Worm (Caenorhabditis elegans) whole organism, L4 larva: ENCODE results near the gene irg-1.

Source experiments
- F10B5.3 ChIP-seq: sonication (generic microtip); optimal IDR thresholded peaks from 2 replicates; lab custom pipeline; 2016; ENCODE audit warnings: mild to moderate bottlenecking, missing genetic modification characterization, missing compliant biosample characterization
- Y105C5A.15 ChIP-seq: fragments of 200-800 bp; sonication (Bioruptor generic); IDR thresholded peaks from 2 replicates; pipeline ENCODE4 v1.3.6; 2022; ENCODE audit warnings: missing genetic modification characterization, missing compliant biosample characterization
- ZK337.2 ChIP-seq: fragments of 200-800 bp; sonication (Bioruptor generic); IDR thresholded peaks from 2 replicates; pipeline ENCODE4 v1.3.6; 2022; ENCODE audit warnings: missing genetic modification reagents, missing genetic modification characterization, missing compliant biosample characterization
- aha-1 ChIP-seq: fragments of 150-350 bp; peaks from one replicate; lab custom pipeline; 2014; ENCODE audit warnings: missing biosample characterization, missing genetic modification characterization
- aly-2 ChIP-seq: sonication (generic microtip); optimal IDR thresholded peaks from 2 replicates; lab custom pipeline; 2018; ENCODE audit warnings: missing biosample characterization, missing genetic modification characterization
- attf-4 ChIP-seq: sonication (generic microtip); optimal IDR thresholded peaks from 3 replicates; lab custom pipeline; 2017; ENCODE audit warnings: missing biosample characterization, missing genetic modification characterization
- ceh-28 ChIP-seq: fragments of 150-350 bp; optimal IDR thresholded peaks from 2 replicates; lab custom pipeline; 2014; ENCODE audit warnings: missing biosample characterization, missing genetic modification reagents, missing genetic modification characterization
- ceh-44 ChIP-seq: fragments of 200-800 bp; sonication (Bioruptor generic); IDR thresholded peaks from 2 replicates; pipeline ENCODE4 v1.3.6; 2022; ENCODE audit warnings: missing genetic modification reagents, missing genetic modification characterization, missing compliant biosample characterization
- cey-2 ChIP-seq: sonication (generic microtip); optimal IDR thresholded peaks from 3 replicates; lab custom pipeline; 2017; ENCODE audit warnings: missing genetic modification characterization, mild to moderate bottlenecking, missing compliant biosample characterization, antibody characterized with exemption, borderline replicate concordance; ENCODE audit not compliant: insufficient read depth
- dmd-9 ChIP-seq: fragments of 200-800 bp; sonication (Bioruptor generic); IDR thresholded peaks from 2 replicates; pipeline ENCODE4 v1.3.6; 2022; ENCODE audit warnings: missing genetic modification reagents, missing genetic modification characterization, missing compliant biosample characterization
- dve-1 ChIP-seq: sonication (generic microtip); optimal IDR thresholded peaks from 2 replicates; lab custom pipeline; 2017; ENCODE audit warnings: antibody characterized with exemption, mild to moderate bottlenecking, missing genetic modification characterization, missing compliant biosample characterization; ENCODE audit not compliant: insufficient read depth
- egl-27 ChIP-seq: sonication (generic microtip); optimal IDR thresholded peaks from 3 replicates; lab custom pipeline; 2017; ENCODE audit warnings: missing biosample characterization, missing genetic modification reagents, missing genetic modification characterization
- egl-43 ChIP-seq: fragments of 200-800 bp; sonication (Bioruptor generic); IDR thresholded peaks from 2 replicates; pipeline ENCODE4 v1.3.6; 2022; ENCODE audit warnings: missing genetic modification reagents, missing genetic modification characterization, missing compliant biosample characterization
- fkh-10 ChIP-seq: fragments of 150-350 bp; optimal IDR thresholded peaks from 2 replicates; lab custom pipeline; 2014; ENCODE audit warnings: missing biosample characterization, missing genetic modification reagents, missing genetic modification characterization
- gei-8 ChIP-seq: fragments of 200-800 bp; sonication (Bioruptor generic); optimal IDR thresholded peaks from 2 replicates; lab custom pipeline; 2018; ENCODE audit warnings: mild to moderate bottlenecking, missing genetic modification characterization, missing compliant biosample characterization
- hlh-11 ChIP-seq: fragments of 200-800 bp; sonication (Bioruptor generic); optimal IDR thresholded peaks from 2 replicates; lab custom pipeline; 2018; ENCODE audit warnings: mild to moderate bottlenecking, missing genetic modification characterization, missing compliant biosample characterization
- hmg-1.1 ChIP-seq: fragments of 200-800 bp; sonication (Bioruptor generic); IDR thresholded peaks from 2 replicates; pipeline ENCODE4 v1.3.6; 2022; ENCODE audit warnings: missing genetic modification reagents, missing genetic modification characterization, missing compliant biosample characterization
- jun-1 ChIP-seq: fragments of 150-350 bp; optimal IDR thresholded peaks from 2 replicates; lab custom pipeline; 2014; ENCODE audit warnings: missing biosample characterization, missing genetic modification reagents, missing genetic modification characterization
- lim-7 ChIP-seq: fragments of 200-800 bp; sonication (Bioruptor generic); IDR thresholded peaks from 2 replicates; pipeline ENCODE4 v1.3.6; 2022; ENCODE audit warnings: missing genetic modification characterization, missing compliant biosample characterization
- lin-13 ChIP-seq: fragments of 150-350 bp; optimal IDR thresholded peaks from 2 replicates; lab custom pipeline; 2014; ENCODE audit warnings: missing biosample characterization, missing genetic modification reagents, missing genetic modification characterization
- lin-15B ChIP-seq: fragments of 150-350 bp; sonication (generic microtip); optimal IDR thresholded peaks from 3 replicates; lab custom pipeline; 2014; ENCODE audit warnings: missing biosample characterization, missing genetic modification characterization
- lir-3 ChIP-seq: sonication (generic microtip); optimal IDR thresholded peaks from 2 replicates; lab custom pipeline; 2016; ENCODE audit warnings: mild to moderate bottlenecking, missing genetic modification characterization, missing compliant biosample characterization
- mes-2 ChIP-seq: sonication (generic microtip); optimal IDR thresholded peaks from 2 replicates; lab custom pipeline; 2016; ENCODE audit warnings: missing genotype, mild to moderate bottlenecking, missing genetic modification characterization, missing compliant biosample characterization; ENCODE audit not compliant: poor library complexity, severe bottlenecking
- nhr-11 ChIP-seq: fragments of 150-350 bp; optimal IDR thresholded peaks from 2 replicates; lab custom pipeline; 2014; ENCODE audit warnings: missing biosample characterization, missing genetic modification characterization
- nhr-111 ChIP-seq: fragments of 200-800 bp; sonication (Bioruptor generic); optimal IDR thresholded peaks from 2 replicates; lab custom pipeline; 2018; ENCODE audit warnings: mild to moderate bottlenecking, missing genetic modification characterization, missing compliant biosample characterization
- nhr-25 ChIP-seq: sonication (generic microtip); optimal IDR thresholded peaks from 2 replicates; lab custom pipeline; 2017; ENCODE audit warnings: missing genetic modification characterization, mild to moderate bottlenecking, missing compliant biosample characterization, antibody characterized with exemption, moderate library complexity, borderline replicate concordance; ENCODE audit not compliant: insufficient read depth
- nhr-28 ChIP-seq: fragments of 150-350 bp; optimal IDR thresholded peaks from 2 replicates; lab custom pipeline; 2014; ENCODE audit warnings: missing biosample characterization, missing genetic modification characterization
- nhr-41 ChIP-seq: fragments of 200-800 bp; sonication (Bioruptor generic); IDR thresholded peaks from 2 replicates; pipeline ENCODE4 v1.3.6; 2022; ENCODE audit warnings: missing genetic modification reagents, missing genetic modification characterization, missing compliant biosample characterization
- nhr-77 ChIP-seq: fragments of 150-350 bp; optimal IDR thresholded peaks from 2 replicates; lab custom pipeline; 2014; ENCODE audit warnings: missing biosample characterization, missing genetic modification characterization
- php-3 ChIP-seq: fragments of 200-800 bp; sonication (Bioruptor generic); IDR thresholded peaks from 2 replicates; pipeline ENCODE4 v1.3.6; 2022; ENCODE audit warnings: missing genetic modification reagents, missing genetic modification characterization, missing compliant biosample characterization
- pqm-1 ChIP-seq: sonication (generic microtip); optimal IDR thresholded peaks from 2 replicates; lab custom pipeline; 2017; ENCODE audit warnings: missing biosample characterization, missing genetic modification characterization
- sdz-12 ChIP-seq: fragments of 200-800 bp; sonication (Bioruptor generic); optimal IDR thresholded peaks from 2 replicates; lab custom pipeline; 2018; ENCODE audit warnings: mild to moderate bottlenecking, missing genetic modification characterization, missing compliant biosample characterization
- set-16 ChIP-seq: fragments of 200-800 bp; sonication (Bioruptor generic); IDR thresholded peaks from 2 replicates; pipeline ENCODE4 v1.3.6; 2022; ENCODE audit warnings: missing genetic modification reagents, missing genetic modification characterization, missing compliant biosample characterization
- snpc-1.2 ChIP-seq: fragments of 200-800 bp; sonication (Bioruptor generic); IDR thresholded peaks from 2 replicates; pipeline ENCODE4 v1.3.6; 2022; ENCODE audit warnings: missing genetic modification reagents, missing genetic modification characterization, missing compliant biosample characterization
- spr-3 ChIP-seq: fragments of 200-800 bp; sonication (Bioruptor generic); optimal IDR thresholded peaks from 2 replicates; lab custom pipeline; 2018; ENCODE audit warnings: mild to moderate bottlenecking, missing genetic modification characterization, missing compliant biosample characterization
- unc-62 ChIP-seq, 3 experiments: fragments of 150-350 bp in 1 of 3; sonication (generic microtip); optimal IDR thresholded peaks in 2 of 3; peaks in 1 of 3; 1 replicate in 1 of 3; 2 replicates in 2 of 3; lab custom pipeline; 2014 to 2017; ENCODE audit warnings: missing biosample characterization in 3 of 3, missing genetic modification characterization in 3 of 3, missing genetic modification reagents in 3 of 3, missing genotype in 1 of 3
- zip-2 ChIP-seq: fragments of 150-350 bp; optimal IDR thresholded peaks from 2 replicates; lab custom pipeline; 2014; ENCODE audit warnings: missing biosample characterization, missing genetic modification characterization
- ztf-11 ChIP-seq: fragments of 150-350 bp; optimal IDR thresholded peaks from 2 replicates; lab custom pipeline; 2014; ENCODE audit warnings: missing biosample characterization, missing genetic modification characterization

irg-1 gene

ce11 chrV:3552740-3553469, 29.5 kb downstream of the irg-1 start, which contains the start of gene T24A6.20:
T24A6.20 (plus strand) TSS chrV:3553134.
- TF ChIP-seq ZK337.2 (GFP tag; lab: Robert Waterston, UW): no peak
- TF ChIP-seq egl-27 (tag; lab: Kevin White, UChicago): no peak
- peak; percentile 79 for TF ChIP-seq nhr-28 (tag; lab: Kevin White, UChicago)
- TF ChIP-seq php-3: 0 out of 2 replicates have a peak, but pooled peaks have one; percentile 45
- no peak for TF ChIP-seq zip-2 (tag; lab: Kevin White, UChicago)
- no peak for TF ChIP-seq nhr-41 (GFP tag; lab: Robert Waterston, UW)
- no peak for TF ChIP-seq snpc-1.2 (GFP tag; lab: Robert Waterston, UW)
- no peak for TF ChIP-seq ztf-11 (tag; lab: Kevin White, UChicago)
- TF ChIP-seq lin-13 (GFP tag; lab: Kevin White, UChicago): no peak
- no peak for TF ChIP-seq nhr-11 (tag; lab: Kevin White, UChicago)
- no peak for TF ChIP-seq mes-2 (tag; lab: Kevin White, UChicago)
- TF ChIP-seq nhr-25: no peak
- TF ChIP-seq aha-1: no peak
- TF ChIP-seq aly-2 (tag; lab: Kevin White, UChicago): no peak
- TF ChIP-seq pqm-1 (tag; lab: Kevin White, UChicago): peak; percentile 16
- TF ChIP-seq unc-62 (GFP tag; optimal IDR thresholded peaks at IDR 0.05 in 1 of 2; lab: Kevin White, UChicago): peak in 1 of 2 experiments; percentile 69
- TF ChIP-seq unc-62 (tag; optimal IDR thresholded peaks at IDR 0.05; lab: Kevin White, UChicago): no peak
- TF ChIP-seq attf-4 (tag; lab: Kevin White, UChicago): no peak
- TF ChIP-seq hlh-11 (tag; lab: Kevin White, UChicago): no peak
- TF ChIP-seq nhr-77 (tag; lab: Kevin White, UChicago): no peak
- TF ChIP-seq nhr-111: no peak
- no peak for TF ChIP-seq lim-7 (GFP tag; lab: Robert Waterston, UW)
- TF ChIP-seq spr-3: no peak
- no peak for TF ChIP-seq cey-2
- no peak for TF ChIP-seq lir-3 (tag; lab: Kevin White, UChicago)
- TF ChIP-seq jun-1 (tag; lab: Kevin White, UChicago): no peak

- TF ChIP-seq egl-43 (GFP tag; lab: Robert Waterston, UW) (peak; percentile 70), hmg-1.1 (GFP tag; lab: Robert Waterston, UW) (no peak), set-16 (GFP tag; lab: Robert Waterston, UW) (peak; percentile 88; the same call in 1 of the 2 replicates)
Measured at ce11 chrV:3554869-3555268, 31.5 kb downstream of the irg-1 start, which contains the start of gene grl-29. grl-29 (minus strand) TSS chrV:3555236.

DNA sequence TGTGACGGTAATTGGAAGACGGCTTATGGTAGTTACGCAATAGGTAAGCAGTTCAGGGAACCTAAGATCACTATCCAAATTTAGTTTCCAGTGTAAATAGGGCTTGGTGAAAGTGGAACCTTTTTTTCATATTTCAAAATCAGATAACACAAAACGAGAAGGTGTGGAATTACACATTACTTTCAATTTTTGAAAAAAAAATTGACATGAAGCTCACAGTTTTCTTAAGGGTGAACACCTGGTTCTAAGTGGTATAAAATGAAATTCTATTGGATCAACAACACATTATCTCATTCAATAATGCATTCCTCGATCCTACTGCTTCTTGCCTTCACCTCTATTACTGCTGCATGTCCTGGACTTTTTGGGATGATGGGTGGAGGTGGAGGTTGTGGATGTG, 32.6 kb downstream of the irg-1 start, which contains the start of gene grl-30:
TSS of gene grl-30 (plus strand) at position 301 of the 400 bp plus-strand sequence.
- TF ChIP-seq pqm-1 (tag; lab: Kevin White, UChicago) (no peak), lin-15B (tag; lab: Kevin White, UChicago) (no peak), ztf-11 (tag; lab: Kevin White, UChicago) (no peak), fkh-10 (no peak), sdz-12 (GFP tag; lab: Kevin White, UChicago) (no peak), lin-13 (GFP tag; lab: Kevin White, UChicago) (no peak), ceh-28 (tag; lab: Kevin White, UChicago) (no peak), cey-2 (no peak), dmd-9 (no peak), Y105C5A.15 (GFP tag; lab: Robert Waterston, UW) (no peak), gei-8 (no peak), aha-1 (no peak), egl-27 (tag; lab: Kevin White, UChicago) (no peak), nhr-111 (no peak), unc-62 (GFP tag; optimal IDR thresholded peaks at IDR 0.05 in 1 of 2; lab: Kevin White, UChicago) (no peak), unc-62 (tag; optimal IDR thresholded peaks at IDR 0.05; lab: Kevin White, UChicago) (no peak), ceh-44 (GFP tag; lab: Robert Waterston, UW) (no peak), dve-1 (tag; lab: Kevin White, UChicago) (no peak), F10B5.3 (no peak)
